Worm (Caenorhabditis elegans): Measurements from ENCODE around the gene sul-3.

sul-3 gene

DNA sequence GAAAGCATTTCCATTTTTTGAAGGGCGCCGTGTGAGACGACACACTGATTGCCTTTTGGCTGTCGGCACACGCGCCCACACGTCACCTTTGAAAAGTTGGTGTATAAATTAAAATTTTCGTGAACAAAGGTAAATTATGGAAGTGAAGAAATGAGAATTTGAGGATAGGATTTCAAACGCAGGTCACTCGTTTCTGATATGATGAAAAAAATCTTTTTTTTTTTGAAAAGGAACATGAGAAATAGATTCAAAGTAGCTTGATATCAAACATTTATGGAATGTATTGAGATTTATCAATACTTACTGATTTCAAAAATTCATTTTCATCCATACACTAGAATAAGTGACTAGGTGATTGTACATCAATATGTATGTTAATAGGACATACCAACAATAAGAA is 16.5 kb downstream of the sul-3 start:
- TF ChIP-seq nhr-237 (tag; optimal IDR thresholded peaks at IDR 0.05): no peak
- TF ChIP-seq unc-62 (GFP tag; optimal IDR thresholded peaks at IDR 0.05): no peak
- no peak for TF ChIP-seq elt-1 (tag; optimal IDR thresholded peaks at IDR 0.05)
- no peak for TF ChIP-seq hmg-11 (tag; optimal IDR thresholded peaks at IDR 0.05)
- TF ChIP-seq nhr-43 (tag; optimal IDR thresholded peaks at IDR 0.05; ENCODE audit: poor library complexity, severe bottlenecking): no peak
- TF ChIP-seq egl-5 (tag; optimal IDR thresholded peaks at IDR 0.05): no peak
- TF ChIP-seq snpc-4 (tag; optimal IDR thresholded peaks at IDR 0.05): no peak
- TF ChIP-seq elt-2 (tag; optimal IDR thresholded peaks at IDR 0.05): no peak
- no peak for TF ChIP-seq ztf-4 (tag; optimal IDR thresholded peaks at IDR 0.05)
- no peak for TF ChIP-seq lin-15B (tag; optimal IDR thresholded peaks at IDR 0.05)
- TF ChIP-seq skn-1 (tag; optimal IDR thresholded peaks at IDR 0.05): no peak

DNA sequence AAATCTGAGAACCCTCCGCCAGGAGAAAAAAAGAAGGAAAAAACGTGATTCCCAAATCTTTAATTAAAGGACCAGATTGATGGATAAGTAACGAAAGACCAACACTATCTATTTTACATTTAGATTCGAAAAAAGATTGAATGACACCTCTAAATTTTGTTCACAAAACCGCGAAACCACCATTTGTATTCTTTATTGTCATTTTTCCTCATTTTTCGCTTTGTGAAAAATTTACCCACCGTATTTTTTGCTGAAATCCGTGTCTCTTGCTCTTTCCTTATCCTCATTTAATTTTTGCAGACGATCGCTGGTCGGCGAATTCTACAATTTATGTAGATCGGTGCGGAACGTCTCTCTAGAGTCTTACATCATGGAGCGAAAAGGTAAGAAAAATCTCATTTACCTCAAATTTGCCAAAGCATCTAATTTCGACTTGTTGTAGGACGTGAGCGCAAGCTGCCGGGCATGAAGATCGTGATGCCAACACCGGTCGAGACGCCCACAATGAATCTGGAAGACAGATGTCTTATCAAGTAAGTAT is 17.5 kb downstream of the sul-3 start, which contains the start of the genes sek-1 and R03G5.6:
TSS of gene sek-1 (plus strand) at position 301 of the 541 bp plus-strand sequence.
TSS of gene R03G5.6 (minus strand) at position 491 of the 541 bp plus-strand sequence.
- TF ChIP-seq nhr-77 (tag; optimal IDR thresholded peaks at IDR 0.05): no peak
- no peak for TF ChIP-seq lin-15B (tag; optimal IDR thresholded peaks at IDR 0.05)
- no peak for TF ChIP-seq jun-1 (tag; optimal IDR thresholded peaks at IDR 0.05)
- no peak for TF ChIP-seq fkh-2 (tag; optimal IDR thresholded peaks at IDR 0.05)
- no peak for TF ChIP-seq nhr-67 (tag; optimal IDR thresholded peaks at IDR 0.05)
- no peak for TF ChIP-seq egl-5 (tag; optimal IDR thresholded peaks at IDR 0.05)
- no peak for TF ChIP-seq pha-4 (tag; optimal IDR thresholded peaks at IDR 0.05)
- no peak for TF ChIP-seq ceh-82 (tag; optimal IDR thresholded peaks at IDR 0.05)
- no peak for TF ChIP-seq ama-1 (optimal IDR thresholded peaks at IDR 0.05)
- no peak for TF ChIP-seq zag-1 (tag; optimal IDR thresholded peaks at IDR 0.05)
- TF ChIP-seq nfya-1 (tag; optimal IDR thresholded peaks at IDR 0.05; ENCODE audit: insufficient read depth): no peak
- TF ChIP-seq ceh-9 (tag; optimal IDR thresholded peaks at IDR 0.05): no peak
- no peak for TF ChIP-seq ceh-16 (tag; optimal IDR thresholded peaks at IDR 0.05)
- TF ChIP-seq lin-39 (tag; optimal IDR thresholded peaks at IDR 0.05): no peak

DNA sequence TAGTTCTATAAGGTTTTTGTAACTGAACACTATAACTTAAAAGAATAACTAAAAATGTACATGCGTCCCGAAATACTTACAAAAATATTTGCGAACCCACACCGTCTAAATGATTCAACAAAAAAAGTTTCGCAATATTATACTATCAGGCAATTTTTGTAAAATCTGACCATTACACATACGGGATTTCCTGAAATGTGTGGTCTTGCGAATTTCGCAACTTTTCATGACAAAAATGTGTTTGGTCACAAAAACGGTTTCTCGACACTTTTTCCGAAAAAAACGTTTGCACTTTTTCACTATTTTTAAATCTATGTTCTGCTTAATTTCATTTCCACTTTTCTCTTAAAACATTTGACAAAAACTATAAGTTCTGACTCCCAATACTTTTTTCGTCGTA is 18.8 kb downstream of the sul-3 start:
- TF ChIP-seq elt-1 (tag; optimal IDR thresholded peaks at IDR 0.05) (no peak), elt-2 (tag; optimal IDR thresholded peaks at IDR 0.05) (no peak), nhr-76 (tag; optimal IDR thresholded peaks at IDR 0.05) (no peak), lin-15B (tag; optimal IDR thresholded peaks at IDR 0.05) (no peak), nhr-67 (tag; optimal IDR thresholded peaks at IDR 0.05) (no peak), egl-5 (tag; optimal IDR thresholded peaks at IDR 0.05) (no peak)

DNA sequence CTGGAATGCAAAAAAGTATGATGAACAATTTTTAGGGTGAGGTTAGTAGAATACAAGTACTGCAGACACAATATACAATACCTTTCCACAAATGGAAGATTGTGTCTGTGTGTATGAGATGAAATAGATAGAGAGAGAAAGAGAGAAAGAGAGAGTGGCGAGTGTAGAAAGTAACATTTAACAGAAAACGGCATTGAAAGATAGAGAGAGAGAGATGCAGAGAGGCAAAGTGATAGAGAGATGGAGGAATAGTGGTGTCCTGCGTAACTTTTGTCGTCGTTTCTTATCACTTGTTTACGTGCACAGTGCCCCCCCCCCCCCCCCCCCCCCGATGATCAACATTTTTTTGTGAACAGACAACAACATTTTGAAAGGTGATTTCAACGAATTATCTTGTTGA is 19.3 kb downstream of the sul-3 start:
- TF ChIP-seq ztf-4 (tag; optimal IDR thresholded peaks at IDR 0.05): no peak
- peak; percentile 62 for TF ChIP-seq nhr-25 (tag; optimal IDR thresholded peaks at IDR 0.05)
- peak; percentile 88 for TF ChIP-seq elt-2 (tag; optimal IDR thresholded peaks at IDR 0.05)
- TF ChIP-seq ceh-28 (tag; optimal IDR thresholded peaks at IDR 0.05): peak; percentile 77
- TF ChIP-seq mml-1 (tag; optimal IDR thresholded peaks at IDR 0.05): no peak
- TF ChIP-seq nhr-23 (tag; optimal IDR thresholded peaks at IDR 0.05): peak; percentile 67
- TF ChIP-seq ceh-16 (tag; optimal IDR thresholded peaks at IDR 0.05): no peak
- TF ChIP-seq pha-4 (tag; optimal IDR thresholded peaks at IDR 0.05): peak; percentile 71
- TF ChIP-seq hmg-11 (tag; optimal IDR thresholded peaks at IDR 0.05): no peak
- TF ChIP-seq nhr-12 (tag; optimal IDR thresholded peaks at IDR 0.05): no peak
- no peak for TF ChIP-seq fkh-10 (GFP tag; optimal IDR thresholded peaks at IDR 0.05)
- peak; percentile 86 for TF ChIP-seq pqm-1 (tag; optimal IDR thresholded peaks at IDR 0.05)
- peak; percentile 34 for TF ChIP-seq jun-1 (tag; optimal IDR thresholded peaks at IDR 0.05)
- peak; percentile 21 for TF ChIP-seq nfya-1 (tag; optimal IDR thresholded peaks at IDR 0.05; ENCODE audit: insufficient read depth)

DNA sequence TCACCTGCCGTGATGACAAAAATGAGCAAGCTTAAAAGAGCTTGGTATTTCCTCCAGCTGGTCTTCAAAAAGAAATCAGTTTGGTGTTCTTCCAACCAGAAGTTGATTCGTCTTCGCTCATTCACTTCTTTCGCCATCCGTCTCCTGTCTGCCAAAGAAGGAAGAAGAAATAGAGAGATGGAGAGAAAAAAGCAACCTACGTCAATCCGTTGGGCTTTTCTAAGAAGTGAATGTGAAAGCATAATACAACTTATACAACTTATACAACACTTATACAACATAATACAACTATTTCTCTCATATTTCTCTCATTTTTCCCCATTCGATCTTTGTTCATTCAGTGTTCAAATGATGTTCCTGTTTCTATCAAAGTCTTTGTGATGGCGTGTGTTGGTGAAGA is 23.0 kb downstream of the sul-3 start:
- no peak for TF ChIP-seq nhr-77 (tag; optimal IDR thresholded peaks at IDR 0.05)
- no peak for TF ChIP-seq egl-5 (tag; optimal IDR thresholded peaks at IDR 0.05)
- no peak for TF ChIP-seq elt-2 (tag; optimal IDR thresholded peaks at IDR 0.05)
- no peak for TF ChIP-seq nhr-25 (tag; optimal IDR thresholded peaks at IDR 0.05)
- peak; percentile 9 for TF ChIP-seq nfya-1 (tag; optimal IDR thresholded peaks at IDR 0.05; ENCODE audit: insufficient read depth)
- no peak for TF ChIP-seq nhr-67 (tag; optimal IDR thresholded peaks at IDR 0.05)

All from whole organism, L3 larva.